Worm (Caenorhabditis elegans) whole organism, L4 larva: Measurements from ENCODE around the gene ZK1127.13.

ENCODE experiments used
- D1046.2 ChIP-seq: fragments of 200-800 bp; sonication (Bioruptor generic); IDR thresholded peaks from 2 replicates; pipeline ENCODE4 v1.3.6; 2022; ENCODE audit warnings: missing genetic modification characterization, missing compliant biosample characterization
- F10B5.3 ChIP-seq: sonication (generic microtip); optimal IDR thresholded peaks from 2 replicates; lab custom pipeline; 2016; ENCODE audit warnings: mild to moderate bottlenecking, missing genetic modification characterization, missing compliant biosample characterization
- F44E2.7 ChIP-seq: fragments of 200-800 bp; sonication (Bioruptor generic); IDR thresholded peaks from 2 replicates; pipeline ENCODE4 v2.1.2; 2022; ENCODE audit warnings: missing genetic modification characterization, missing compliant biosample characterization
- F49E8.2 ChIP-seq: sonication (generic microtip); optimal IDR thresholded peaks from 2 replicates; lab custom pipeline; 2016; ENCODE audit warnings: missing compliant biosample characterization, mild to moderate bottlenecking, missing genetic modification characterization, borderline replicate concordance
- Y75B8A.6 ChIP-seq: fragments of 200-800 bp; sonication (Bioruptor generic); IDR thresholded peaks from 2 replicates; pipeline ENCODE4 v1.3.6; 2022; ENCODE audit warnings: missing genetic modification reagents, missing genetic modification characterization, missing compliant biosample characterization
- aha-1 ChIP-seq: fragments of 150-350 bp; peaks from one replicate; lab custom pipeline; 2014; ENCODE audit warnings: missing biosample characterization, missing genetic modification characterization
- ama-1 ChIP-seq: fragments of 150-350 bp; optimal IDR thresholded peaks from 2 replicates; lab custom pipeline; 2014; ENCODE audit warnings: inconsistent platforms, mixed read lengths
- ceh-20 ChIP-seq: fragments of 200-800 bp; sonication (Bioruptor generic); IDR thresholded peaks from 2 replicates; pipeline ENCODE4 v1.3.6; 2022; ENCODE audit warnings: missing genetic modification reagents, missing genetic modification characterization, missing compliant biosample characterization
- ceh-28 ChIP-seq: fragments of 150-350 bp; optimal IDR thresholded peaks from 2 replicates; lab custom pipeline; 2014; ENCODE audit warnings: missing biosample characterization, missing genetic modification reagents, missing genetic modification characterization
- ceh-32 ChIP-seq: sonication (generic microtip); optimal IDR thresholded peaks from 2 replicates; lab custom pipeline; 2016; ENCODE audit warnings: mild to moderate bottlenecking, missing genetic modification characterization, missing compliant biosample characterization; ENCODE audit not compliant: poor library complexity
- ceh-44 ChIP-seq: fragments of 200-800 bp; sonication (Bioruptor generic); IDR thresholded peaks from 2 replicates; pipeline ENCODE4 v1.3.6; 2022; ENCODE audit warnings: missing genetic modification reagents, missing genetic modification characterization, missing compliant biosample characterization
- ceh-62 ChIP-seq: sonication (generic microtip); optimal IDR thresholded peaks from 2 replicates; lab custom pipeline; 2017; ENCODE audit warnings: missing biosample characterization, missing genetic modification characterization
- cey-2 ChIP-seq: sonication (generic microtip); optimal IDR thresholded peaks from 3 replicates; lab custom pipeline; 2017; ENCODE audit warnings: missing genetic modification characterization, mild to moderate bottlenecking, missing compliant biosample characterization, antibody characterized with exemption, borderline replicate concordance; ENCODE audit not compliant: insufficient read depth
- daf-16 ChIP-seq, 3 experiments: sonication (generic microtip); optimal IDR thresholded peaks; 2 replicates each; lab custom pipeline; 2016 to 2017; ENCODE audit warnings: missing genetic modification characterization in 3 of 3, missing genetic modification reagents in 3 of 3, mild to moderate bottlenecking in 2 of 3, missing compliant biosample characterization in 2 of 3, missing biosample characterization in 1 of 3, moderate library complexity in 1 of 3
- daf-19 ChIP-seq: fragments of 200-800 bp; sonication (Bioruptor generic); conservative IDR thresholded peaks from 2 replicates; pipeline ENCODE4 v1.3.6; 2022; ENCODE audit warnings: missing genetic modification characterization, missing compliant biosample characterization
- dmd-6 ChIP-seq: fragments of 200-800 bp; sonication (Bioruptor generic); IDR thresholded peaks from 2 replicates; pipeline ENCODE4 v1.3.6; 2022; ENCODE audit warnings: missing genetic modification reagents, missing genetic modification characterization, missing compliant biosample characterization
- duxl-1 ChIP-seq: sonication (generic microtip); optimal IDR thresholded peaks from 2 replicates; lab custom pipeline; 2016; ENCODE audit warnings: mild to moderate bottlenecking, missing genetic modification characterization, moderate library complexity, missing compliant biosample characterization; ENCODE audit not compliant: poor library complexity
- dve-1 ChIP-seq: sonication (generic microtip); optimal IDR thresholded peaks from 2 replicates; lab custom pipeline; 2017; ENCODE audit warnings: antibody characterized with exemption, mild to moderate bottlenecking, missing genetic modification characterization, missing compliant biosample characterization; ENCODE audit not compliant: insufficient read depth
- egl-43 ChIP-seq: fragments of 200-800 bp; sonication (Bioruptor generic); IDR thresholded peaks from 2 replicates; pipeline ENCODE4 v1.3.6; 2022; ENCODE audit warnings: missing genetic modification reagents, missing genetic modification characterization, missing compliant biosample characterization
- fos-1 ChIP-seq: fragments of 150-350 bp; optimal IDR thresholded peaks from 2 replicates; lab custom pipeline; 2014; ENCODE audit warnings: missing biosample characterization, missing genetic modification characterization
- gei-8 ChIP-seq: fragments of 200-800 bp; sonication (Bioruptor generic); optimal IDR thresholded peaks from 2 replicates; lab custom pipeline; 2018; ENCODE audit warnings: mild to moderate bottlenecking, missing genetic modification characterization, missing compliant biosample characterization
- hlh-11 ChIP-seq: fragments of 200-800 bp; sonication (Bioruptor generic); optimal IDR thresholded peaks from 2 replicates; lab custom pipeline; 2018; ENCODE audit warnings: mild to moderate bottlenecking, missing genetic modification characterization, missing compliant biosample characterization
- lin-1 ChIP-seq: fragments of 200-800 bp; sonication (Bioruptor generic); IDR thresholded peaks from 2 replicates; pipeline ENCODE4 v1.3.6; 2022; ENCODE audit warnings: missing genetic modification reagents, missing genetic modification characterization, missing compliant biosample characterization
- mdl-1 ChIP-seq, 2 experiments: fragments of 150-350 bp in 1 of 2; sonication (generic microtip) in 1 of 2; optimal IDR thresholded peaks; 2 replicates each; lab custom pipeline; 2014 to 2017; ENCODE audit warnings: missing biosample characterization in 2 of 2, missing genetic modification characterization in 2 of 2
- mdt-29 ChIP-seq: fragments of 200-800 bp; sonication (Bioruptor generic); IDR thresholded peaks from 2 replicates; pipeline ENCODE4 v1.3.6; 2022; ENCODE audit warnings: missing genetic modification reagents, missing genetic modification characterization, missing compliant biosample characterization
- mxl-3 ChIP-seq: fragments of 200-800 bp; sonication (Bioruptor generic); optimal IDR thresholded peaks from 2 replicates; lab custom pipeline; 2018; ENCODE audit warnings: mild to moderate bottlenecking, missing genetic modification characterization, missing compliant biosample characterization
- nhr-111 ChIP-seq: fragments of 200-800 bp; sonication (Bioruptor generic); optimal IDR thresholded peaks from 2 replicates; lab custom pipeline; 2018; ENCODE audit warnings: mild to moderate bottlenecking, missing genetic modification characterization, missing compliant biosample characterization
- nhr-25 ChIP-seq: sonication (generic microtip); optimal IDR thresholded peaks from 2 replicates; lab custom pipeline; 2017; ENCODE audit warnings: missing genetic modification characterization, mild to moderate bottlenecking, missing compliant biosample characterization, antibody characterized with exemption, moderate library complexity, borderline replicate concordance; ENCODE audit not compliant: insufficient read depth
- nhr-28 ChIP-seq: fragments of 150-350 bp; optimal IDR thresholded peaks from 2 replicates; lab custom pipeline; 2014; ENCODE audit warnings: missing biosample characterization, missing genetic modification characterization
- nhr-41 ChIP-seq: fragments of 200-800 bp; sonication (Bioruptor generic); IDR thresholded peaks from 2 replicates; pipeline ENCODE4 v1.3.6; 2022; ENCODE audit warnings: missing genetic modification reagents, missing genetic modification characterization, missing compliant biosample characterization
- nhr-48 ChIP-seq: sonication (generic microtip); optimal IDR thresholded peaks from 2 replicates; lab custom pipeline; 2016; ENCODE audit warnings: mild to moderate bottlenecking, missing genetic modification characterization, missing compliant biosample characterization
- nhr-76 ChIP-seq: fragments of 150-350 bp; optimal IDR thresholded peaks from 2 replicates; lab custom pipeline; 2014; ENCODE audit warnings: missing biosample characterization, missing genetic modification characterization
- nhr-77 ChIP-seq: fragments of 150-350 bp; optimal IDR thresholded peaks from 2 replicates; lab custom pipeline; 2014; ENCODE audit warnings: missing biosample characterization, missing genetic modification characterization
- pha-4 ChIP-seq, 2 experiments: fragments of 150-350 bp in 1 of 2; fragments of 200-800 bp in 1 of 2; sonication (Bioruptor generic) in 1 of 2; IDR thresholded peaks in 1 of 2; optimal IDR thresholded peaks in 1 of 2; 2 replicates each; pipeline versions ENCODE4 v1.3.6 to Lab custom; 2014 to 2022; ENCODE audit warnings: missing genetic modification characterization in 2 of 2, missing genetic modification reagents in 2 of 2, missing biosample characterization in 1 of 2, missing compliant biosample characterization in 1 of 2
- php-3 ChIP-seq: fragments of 200-800 bp; sonication (Bioruptor generic); IDR thresholded peaks from 2 replicates; pipeline ENCODE4 v1.3.6; 2022; ENCODE audit warnings: missing genetic modification reagents, missing genetic modification characterization, missing compliant biosample characterization
- pqm-1 ChIP-seq: sonication (generic microtip); optimal IDR thresholded peaks from 2 replicates; lab custom pipeline; 2017; ENCODE audit warnings: missing biosample characterization, missing genetic modification characterization
- rbr-2 ChIP-seq: sonication (generic microtip); optimal IDR thresholded peaks from 2 replicates; lab custom pipeline; 2016; ENCODE audit warnings: missing genotype, missing genetic modification characterization, missing compliant biosample characterization
- set-16 ChIP-seq: fragments of 200-800 bp; sonication (Bioruptor generic); IDR thresholded peaks from 2 replicates; pipeline ENCODE4 v1.3.6; 2022; ENCODE audit warnings: missing genetic modification reagents, missing genetic modification characterization, missing compliant biosample characterization
- snpc-1.2 ChIP-seq: fragments of 200-800 bp; sonication (Bioruptor generic); IDR thresholded peaks from 2 replicates; pipeline ENCODE4 v1.3.6; 2022; ENCODE audit warnings: missing genetic modification reagents, missing genetic modification characterization, missing compliant biosample characterization
- spr-1 ChIP-seq: sonication (generic microtip); optimal IDR thresholded peaks from 2 replicates; lab custom pipeline; 2016; ENCODE audit warnings: mild to moderate bottlenecking, missing genetic modification characterization, missing compliant biosample characterization
- unc-130 ChIP-seq: sonication (generic microtip); optimal IDR thresholded peaks from 2 replicates; lab custom pipeline; 2016; ENCODE audit warnings: missing genetic modification reagents, missing genetic modification characterization, missing compliant biosample characterization
- unc-62 ChIP-seq, 3 experiments: fragments of 150-350 bp in 1 of 3; sonication (generic microtip); optimal IDR thresholded peaks in 2 of 3; peaks in 1 of 3; 1 replicate in 1 of 3; 2 replicates in 2 of 3; lab custom pipeline; 2014 to 2017; ENCODE audit warnings: missing biosample characterization in 3 of 3, missing genetic modification characterization in 3 of 3, missing genetic modification reagents in 3 of 3, missing genotype in 1 of 3
- vab-7 ChIP-seq: fragments of 200-800 bp; sonication (Bioruptor generic); IDR thresholded peaks from 2 replicates; pipeline ENCODE4 v1.3.6; 2022; ENCODE audit warnings: missing genetic modification reagents, missing genetic modification characterization, missing compliant biosample characterization
- zag-1 ChIP-seq: fragments of 150-350 bp; optimal IDR thresholded peaks from 2 replicates; lab custom pipeline; 2014; ENCODE audit warnings: missing biosample characterization, missing genetic modification characterization
- zfp-2 ChIP-seq: sonication (generic microtip); optimal IDR thresholded peaks from 2 replicates; lab custom pipeline; 2016; ENCODE audit warnings: mild to moderate bottlenecking, missing genetic modification characterization, missing compliant biosample characterization

The ZK1127.13 gene

ce11 chrII:7057860-7058259, 4.8 kb downstream of the ZK1127.13 start, which contains the start of gene cth-2:
Gene cth-2, minus strand, starts transcription at chrII:7057960.
- TF ChIP-seq aha-1 = peak; percentile 3
- no peak for TF ChIP-seq ceh-62 (tag; lab: Kevin White, UChicago)
- peak; percentile 2 for TF ChIP-seq nhr-28
- TF ChIP-seq mxl-3 (GFP tag; lab: Kevin White, UChicago) = peak; percentile 17
- TF ChIP-seq unc-62 (GFP tag; optimal IDR thresholded peaks at IDR 0.05 in 1 of 2; lab: Kevin White, UChicago) = no peak
- no peak for TF ChIP-seq unc-62 (tag; optimal IDR thresholded peaks at IDR 0.05; lab: Kevin White, UChicago)
- TF ChIP-seq ama-1 = peak; percentile 19
- TF ChIP-seq fos-1 (tag; lab: Kevin White, UChicago) = no peak
- peak; percentile 24 for TF ChIP-seq nhr-25 (tag; lab: Kevin White, UChicago)
- TF ChIP-seq daf-16 (GFP tag; optimal IDR thresholded peaks at IDR 0.05; lab: Kevin White, UChicago) = no peak
- peak; percentile 37 for TF ChIP-seq daf-16 (tag; optimal IDR thresholded peaks at IDR 0.05; lab: Kevin White, UChicago)
- no peak for TF ChIP-seq mdl-1 (tag; optimal IDR thresholded peaks at IDR 0.05; lab: Kevin White, UChicago)
- TF ChIP-seq snpc-1.2 = no peak
- no peak for TF ChIP-seq ceh-44 (GFP tag; lab: Robert Waterston, UW)
- TF ChIP-seq dmd-6 (GFP tag; lab: Robert Waterston, UW) = 0 out of 2 replicates have a peak, but pooled peaks have one; percentile 6
- TF ChIP-seq egl-43 (GFP tag; lab: Robert Waterston, UW) = no peak
- TF ChIP-seq dve-1 (tag; lab: Kevin White, UChicago) = peak; percentile 32
- TF ChIP-seq, all 104 proteins: peak for 8

- TF ChIP-seq daf-19 (GFP tag; lab: Robert Waterston, UW) (no peak), nhr-41 (GFP tag; lab: Robert Waterston, UW) (no peak), cey-2 (tag; lab: Kevin White, UChicago) (peak; percentile 67), nhr-111 (no peak), php-3 (peak; percentile 51), rbr-2 (tag; lab: Kevin White, UChicago) (no peak), ceh-32 (tag; lab: Kevin White, UChicago) (no peak), F10B5.3 (tag; lab: Kevin White, UChicago) (no peak), set-16 (no peak), spr-1 (no peak), ceh-20 (GFP tag; lab: Robert Waterston, UW) (no peak), pha-4 (GFP tag; IDR thresholded peaks at IDR 0.05; lab: Robert Waterston, UW) (no peak), pha-4 (tag; optimal IDR thresholded peaks at IDR 0.05; lab: Kevin White, UChicago) (no peak), aha-1 (peak; percentile 80), unc-130 (GFP tag; lab: Kevin White, UChicago) (no peak), nhr-77 (peak; percentile 34), zag-1 (tag; lab: Kevin White, UChicago) (no peak), ceh-28 (no peak), nhr-48 (peak; percentile 45), daf-16 (GFP tag; optimal IDR thresholded peaks at IDR 0.05; lab: Kevin White, UChicago) (peak in 1 of 2 experiments; percentile 10), daf-16 (tag; optimal IDR thresholded peaks at IDR 0.05; lab: Kevin White, UChicago) (peak; percentile 62), F44E2.7 (GFP tag; lab: Robert Waterston, UW) (no peak), mdl-1 (tag; optimal IDR thresholded peaks at IDR 0.05; lab: Kevin White, UChicago) (peak in 1 of 2 experiments; percentile 88), nhr-76 (tag; lab: Kevin White, UChicago) (no peak), nhr-28 (peak; percentile 66), dmd-6 (GFP tag; lab: Robert Waterston, UW) (peak; percentile 84), hlh-11 (tag; lab: Kevin White, UChicago) (peak; percentile 85), duxl-1 (tag; lab: Kevin White, UChicago) (no peak), zfp-2 (tag; lab: Kevin White, UChicago) (no peak), nhr-25 (tag; lab: Kevin White, UChicago) (peak; percentile 23), vab-7 (GFP tag; lab: Robert Waterston, UW) (no peak), F49E8.2 (tag; lab: Kevin White, UChicago) (no peak), lin-1 (GFP tag; lab: Robert Waterston, UW) (peak; percentile 42; the same call in 1 of the 2 replicates), D1046.2 (GFP tag; lab: Robert Waterston, UW) (no peak), mdt-29 (GFP tag; lab: Robert Waterston, UW) (no peak), gei-8 (GFP tag; lab: Kevin White, UChicago) (no peak), Y75B8A.6 (GFP tag; lab: Robert Waterston, UW) (0 out of 2 replicates have a peak, but pooled peaks have one; percentile 82), pqm-1 (tag; lab: Kevin White, UChicago) (peak; percentile 57)
These were observed 6.2 kb downstream of the ZK1127.13 start for ce11 chrII:7059274-7059757.
